Worm (Caenorhabditis elegans) whole organism, late embryonic: Measurements from ENCODE around the gene srbc-58.

Source experiments
- ama-1 ChIP-seq: fragments of 150-350 bp; optimal IDR thresholded peaks from 2 replicates; lab custom pipeline; 2014
- ceh-22 ChIP-seq: sonication (generic microtip); optimal IDR thresholded peaks from 2 replicates; lab custom pipeline; 2017; ENCODE audit warnings: missing biosample characterization, missing genetic modification characterization
- ceh-9 ChIP-seq: sonication (generic microtip); optimal IDR thresholded peaks from 2 replicates; lab custom pipeline; 2016; ENCODE audit warnings: mild to moderate bottlenecking, missing genetic modification characterization, inconsistent platforms, missing compliant biosample characterization
- che-1 ChIP-seq: sonication (generic microtip); optimal IDR thresholded peaks from 2 replicates; lab custom pipeline; 2016; ENCODE audit warnings: mild to moderate bottlenecking, missing genetic modification characterization, missing compliant biosample characterization
- elt-4 ChIP-seq: sonication (generic microtip); optimal IDR thresholded peaks from 2 replicates; lab custom pipeline; 2016; ENCODE audit warnings: missing genetic modification characterization, missing compliant biosample characterization
- hlh-30 ChIP-seq: sonication (generic microtip); optimal IDR thresholded peaks from 2 replicates; lab custom pipeline; 2017; ENCODE audit warnings: antibody characterized with exemption, missing genetic modification characterization, missing compliant biosample characterization; ENCODE audit not compliant: insufficient read depth
- pqm-1 ChIP-seq: sonication (generic microtip); optimal IDR thresholded peaks from 2 replicates; lab custom pipeline; 2016; ENCODE audit warnings: missing genetic modification characterization, missing compliant biosample characterization
- rnt-1 ChIP-seq: sonication (generic microtip); optimal IDR thresholded peaks from 2 replicates; lab custom pipeline; 2016; ENCODE audit warnings: missing genetic modification characterization, missing compliant biosample characterization
- ttx-3 ChIP-seq: sonication (generic microtip); optimal IDR thresholded peaks from 2 replicates; lab custom pipeline; 2016; ENCODE audit warnings: missing genetic modification reagents, missing genetic modification characterization, missing compliant biosample characterization
- unc-55 ChIP-seq: sonication (generic microtip); optimal IDR thresholded peaks from 2 replicates; lab custom pipeline; 2017; ENCODE audit warnings: missing biosample characterization, missing genetic modification reagents, missing genetic modification characterization

DNA sequence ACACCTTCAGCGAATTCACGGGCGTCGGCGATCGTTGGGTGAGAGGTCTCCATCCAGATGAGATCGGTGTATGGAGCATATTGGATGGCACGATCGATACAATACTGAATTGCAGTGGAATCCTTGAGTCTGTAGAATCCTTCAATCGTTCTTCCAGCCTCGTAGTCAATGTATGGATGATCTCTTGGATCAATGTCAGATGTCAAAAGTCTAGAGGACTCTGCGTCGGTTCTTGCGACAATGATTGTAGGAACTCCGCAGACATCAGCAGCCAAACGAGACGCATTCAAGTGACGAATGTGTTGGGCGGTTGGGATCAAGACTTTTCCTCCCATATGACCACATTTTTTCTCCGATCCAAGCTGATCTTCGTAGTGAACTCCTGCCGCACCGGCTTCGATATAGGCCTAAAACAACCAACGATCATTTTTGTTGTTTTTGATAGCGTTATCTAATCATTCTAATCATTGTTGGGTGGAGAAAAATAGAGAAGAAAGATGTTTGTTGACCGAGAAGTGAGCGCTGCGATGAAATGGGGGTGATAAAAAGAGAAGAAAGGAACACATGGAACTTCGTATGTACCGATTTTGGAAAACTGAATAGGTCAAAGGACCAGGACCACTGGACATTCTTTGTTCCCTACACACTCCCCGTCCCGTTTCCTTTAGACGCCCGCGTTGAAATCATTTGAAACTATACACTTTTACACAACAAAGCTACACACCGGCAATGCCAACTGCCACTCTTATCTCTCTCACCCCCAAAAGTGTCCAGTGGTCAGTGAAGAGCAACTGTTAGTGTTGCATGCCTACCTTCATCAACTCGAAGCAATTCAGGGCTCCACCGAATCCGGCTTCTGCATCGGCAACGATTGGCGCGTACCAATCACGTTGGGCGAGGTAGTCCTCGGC lies 48.0 kb upstream of the srbc-58 start:
- no peak for TF ChIP-seq hlh-30
- no peak for TF ChIP-seq che-1 (tag; lab: Kevin White, UChicago)
- TF ChIP-seq ama-1 (lab: Kevin White, UChicago), result no peak
- no peak for TF ChIP-seq ceh-9 (tag; lab: Kevin White, UChicago)
- no peak for TF ChIP-seq elt-4 (tag; lab: Kevin White, UChicago)
- TF ChIP-seq ttx-3, result no peak
- no peak for TF ChIP-seq unc-55 (GFP tag; lab: Kevin White, UChicago)
- no peak for TF ChIP-seq rnt-1
- TF ChIP-seq pqm-1 (tag; lab: Kevin White, UChicago), result no peak
- no peak for TF ChIP-seq ceh-22 (tag; lab: Kevin White, UChicago)
